Worm (Caenorhabditis elegans) whole organism, L2 larva: ENCODE data around the gene F32D8.4.
A peak's percentile ranks its signal among the peaks of the same experiment; 100 is the strongest.

ENCODE experiments used
- R02D3.7 ChIP-seq: fragments of 150-350 bp; optimal IDR thresholded peaks from 2 replicates; lab custom pipeline; 2014; ENCODE audit warnings: missing biosample characterization, missing genetic modification characterization
- elt-1 ChIP-seq: fragments of 150-350 bp; optimal IDR thresholded peaks from 2 replicates; lab custom pipeline; 2014; ENCODE audit warnings: missing biosample characterization, missing genetic modification characterization
- lin-39 ChIP-seq: fragments of 150-350 bp; optimal IDR thresholded peaks from 2 replicates; lab custom pipeline; 2014; ENCODE audit warnings: missing biosample characterization, missing genetic modification reagents, missing genetic modification characterization
- nhr-10 ChIP-seq: sonication (generic microtip); optimal IDR thresholded peaks from 2 replicates; lab custom pipeline; 2017; ENCODE audit warnings: missing biosample characterization, missing genetic modification characterization
- nhr-21 ChIP-seq: fragments of 150-350 bp; optimal IDR thresholded peaks from 2 replicates; lab custom pipeline; 2014; ENCODE audit warnings: missing biosample characterization, missing genetic modification characterization
- nhr-237 ChIP-seq: fragments of 150-350 bp; optimal IDR thresholded peaks from 2 replicates; lab custom pipeline; 2014; ENCODE audit warnings: missing biosample characterization, missing genetic modification characterization
- nhr-25 ChIP-seq: fragments of 150-350 bp; sonication (generic microtip); optimal IDR thresholded peaks from 3 replicates; lab custom pipeline; 2014; ENCODE audit warnings: missing biosample characterization, missing genetic modification characterization
- nhr-6 ChIP-seq: fragments of 150-350 bp; optimal IDR thresholded peaks from 2 replicates; lab custom pipeline; 2014; ENCODE audit warnings: missing biosample characterization, missing genetic modification characterization
- nhr-77 ChIP-seq: fragments of 150-350 bp; optimal IDR thresholded peaks from 2 replicates; lab custom pipeline; 2014; ENCODE audit warnings: missing biosample characterization, missing genetic modification characterization
- skn-1 ChIP-seq: sonication (generic microtip); optimal IDR thresholded peaks from 2 replicates; lab custom pipeline; 2017; ENCODE audit warnings: missing biosample characterization, missing genetic modification characterization
- unc-62 ChIP-seq: fragments of 150-350 bp; optimal IDR thresholded peaks from 2 replicates; lab custom pipeline; 2014; ENCODE audit warnings: missing biosample characterization, missing genetic modification reagents, missing genetic modification characterization
- ztf-11 ChIP-seq: sonication (generic microtip); optimal IDR thresholded peaks from 2 replicates; lab custom pipeline; 2017; ENCODE audit warnings: missing biosample characterization, missing genetic modification characterization

DNA sequence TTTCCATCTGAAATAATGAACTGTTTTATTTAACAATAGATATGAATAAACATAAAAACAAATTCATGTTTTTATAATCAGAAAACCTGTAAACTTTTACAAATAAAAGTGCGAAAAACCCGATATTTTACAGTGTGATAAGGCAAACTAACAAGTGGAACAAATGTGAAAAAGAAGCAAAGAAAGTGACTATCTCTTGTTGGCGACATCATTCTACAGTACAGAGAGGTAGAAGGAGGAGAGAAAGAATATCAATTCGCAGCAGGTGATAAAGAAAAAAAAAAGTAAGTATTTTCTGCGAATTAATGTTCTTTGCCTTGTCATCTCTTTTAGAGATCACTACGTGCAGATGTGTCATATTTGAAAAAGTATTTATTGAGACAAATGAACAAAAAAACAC is 33.6 kb downstream of the F32D8.4 start:
- no peak for TF ChIP-seq R02D3.7
- no peak for TF ChIP-seq nhr-6 (tag; lab: Kevin White, UChicago)
- TF ChIP-seq unc-62 (GFP tag; lab: Kevin White, UChicago), result no peak
- peak; percentile 18 for TF ChIP-seq nhr-25 (tag; lab: Kevin White, UChicago)
- TF ChIP-seq elt-1 (tag; lab: Kevin White, UChicago), result no peak
- no peak for TF ChIP-seq lin-39 (tag; lab: Kevin White, UChicago)
- no peak for TF ChIP-seq nhr-10
- no peak for TF ChIP-seq skn-1 (tag; lab: Kevin White, UChicago)
- TF ChIP-seq nhr-21 (tag; lab: Kevin White, UChicago), result no peak
- no peak for TF ChIP-seq nhr-237 (tag; lab: Kevin White, UChicago)
- TF ChIP-seq nhr-77 (tag; lab: Kevin White, UChicago), result no peak
- TF ChIP-seq ztf-11 (tag; lab: Kevin White, UChicago), result no peak
